Worm (Caenorhabditis elegans) whole organism, L2 larva: ENCODE results near the gene F38B6.2.
A peak's percentile ranks its signal among the peaks of the same experiment; 100 is the strongest.

ENCODE experiments used
- C34F6.9 ChIP-seq: fragments of 150-350 bp; optimal IDR thresholded peaks from 2 replicates; lab custom pipeline; 2014; ENCODE audit warnings: missing biosample characterization, missing genetic modification characterization
- F13H6.1 ChIP-seq: sonication (generic microtip); optimal IDR thresholded peaks from 2 replicates; lab custom pipeline; 2016; ENCODE audit warnings: missing genetic modification characterization, missing compliant biosample characterization
- R02D3.7 ChIP-seq: fragments of 150-350 bp; optimal IDR thresholded peaks from 2 replicates; lab custom pipeline; 2014; ENCODE audit warnings: missing biosample characterization, missing genetic modification characterization
- Y55F3AM.14 ChIP-seq: fragments of 200-800 bp; sonication (Bioruptor generic); optimal IDR thresholded peaks from 2 replicates; lab custom pipeline; 2018; ENCODE audit warnings: mild to moderate bottlenecking, missing genetic modification characterization, missing compliant biosample characterization
- alr-1 ChIP-seq: fragments of 150-350 bp; optimal IDR thresholded peaks from 2 replicates; lab custom pipeline; 2014; ENCODE audit warnings: missing biosample characterization, missing genetic modification characterization
- aly-2 ChIP-seq: fragments of 150-350 bp; optimal IDR thresholded peaks from 2 replicates; lab custom pipeline; 2014; ENCODE audit warnings: missing biosample characterization, missing genetic modification characterization
- ama-1 ChIP-seq: fragments of 150-350 bp; optimal IDR thresholded peaks from 2 replicates; lab custom pipeline; 2018; ENCODE audit warnings: inconsistent platforms
- ceh-16 ChIP-seq: fragments of 150-350 bp; optimal IDR thresholded peaks from 2 replicates; lab custom pipeline; 2014; ENCODE audit warnings: missing biosample characterization, missing genetic modification characterization
- ceh-82 ChIP-seq: fragments of 150-350 bp; optimal IDR thresholded peaks from 2 replicates; lab custom pipeline; 2014; ENCODE audit warnings: missing biosample characterization, missing genetic modification characterization
- crh-2 ChIP-seq: sonication (generic microtip); optimal IDR thresholded peaks from 2 replicates; lab custom pipeline; 2017; ENCODE audit warnings: missing biosample characterization, missing genetic modification characterization
- dmd-4 ChIP-seq: sonication (generic microtip); optimal IDR thresholded peaks from 2 replicates; lab custom pipeline; 2017; ENCODE audit warnings: missing biosample characterization, missing genetic modification characterization
- elt-1 ChIP-seq: fragments of 150-350 bp; optimal IDR thresholded peaks from 2 replicates; lab custom pipeline; 2014; ENCODE audit warnings: missing biosample characterization, missing genetic modification characterization
- fos-1 ChIP-seq: fragments of 150-350 bp; optimal IDR thresholded peaks from 2 replicates; lab custom pipeline; 2014; ENCODE audit warnings: missing biosample characterization, missing genetic modification characterization
- gmeb-1 ChIP-seq: fragments of 150-350 bp; optimal IDR thresholded peaks from 2 replicates; lab custom pipeline; 2014; ENCODE audit warnings: missing biosample characterization, missing genetic modification characterization
- lin-39 ChIP-seq: fragments of 150-350 bp; optimal IDR thresholded peaks from 2 replicates; lab custom pipeline; 2014; ENCODE audit warnings: missing biosample characterization, missing genetic modification reagents, missing genetic modification characterization
- lsy-2 ChIP-seq, 2 experiments: fragments of 150-350 bp in 1 of 2; sonication (generic microtip) in 1 of 2; optimal IDR thresholded peaks; 2 replicates each; lab custom pipeline; 2014 to 2017; ENCODE audit warnings: missing biosample characterization in 2 of 2, missing genetic modification characterization in 2 of 2
- mab-5 ChIP-seq: fragments of 150-350 bp; optimal IDR thresholded peaks from 2 replicates; lab custom pipeline; 2014; ENCODE audit warnings: missing biosample characterization, missing genetic modification characterization
- mbf-1 ChIP-seq: sonication (generic microtip); optimal IDR thresholded peaks from 2 replicates; lab custom pipeline; 2017; ENCODE audit warnings: missing biosample characterization, missing genetic modification characterization
- mdl-1 ChIP-seq, 2 experiments: fragments of 150-350 bp in 1 of 2; sonication (generic microtip) in 1 of 2; optimal IDR thresholded peaks; 2 replicates each; lab custom pipeline; 2017; ENCODE audit warnings: missing biosample characterization in 2 of 2, missing genetic modification characterization in 2 of 2
- nhr-10 ChIP-seq: sonication (generic microtip); optimal IDR thresholded peaks from 2 replicates; lab custom pipeline; 2017; ENCODE audit warnings: missing biosample characterization, missing genetic modification characterization
- nhr-11 ChIP-seq: fragments of 150-350 bp; optimal IDR thresholded peaks from 2 replicates; lab custom pipeline; 2014; ENCODE audit warnings: missing biosample characterization, missing genetic modification characterization
- nhr-12 ChIP-seq: fragments of 150-350 bp; optimal IDR thresholded peaks from 2 replicates; lab custom pipeline; 2014; ENCODE audit warnings: missing biosample characterization, missing genetic modification characterization
- nhr-23 ChIP-seq: fragments of 150-350 bp; optimal IDR thresholded peaks from 2 replicates; lab custom pipeline; 2014; ENCODE audit warnings: missing biosample characterization, missing genetic modification reagents, missing genetic modification characterization
- nhr-237 ChIP-seq: fragments of 150-350 bp; optimal IDR thresholded peaks from 2 replicates; lab custom pipeline; 2014; ENCODE audit warnings: missing biosample characterization, missing genetic modification characterization
- nhr-25 ChIP-seq: fragments of 150-350 bp; sonication (generic microtip); optimal IDR thresholded peaks from 3 replicates; lab custom pipeline; 2014; ENCODE audit warnings: missing biosample characterization, missing genetic modification characterization
- nhr-6 ChIP-seq: fragments of 150-350 bp; optimal IDR thresholded peaks from 2 replicates; lab custom pipeline; 2014; ENCODE audit warnings: missing biosample characterization, missing genetic modification characterization
- nhr-77 ChIP-seq: fragments of 150-350 bp; optimal IDR thresholded peaks from 2 replicates; lab custom pipeline; 2014; ENCODE audit warnings: missing biosample characterization, missing genetic modification characterization
- sem-4 ChIP-seq: fragments of 150-350 bp; optimal IDR thresholded peaks from 2 replicates; lab custom pipeline; 2014; ENCODE audit warnings: missing biosample characterization, missing genetic modification reagents, missing genetic modification characterization
- skn-1 ChIP-seq: sonication (generic microtip); optimal IDR thresholded peaks from 2 replicates; lab custom pipeline; 2017; ENCODE audit warnings: missing biosample characterization, missing genetic modification characterization
- sma-3 ChIP-seq: sonication (generic microtip); optimal IDR thresholded peaks from 2 replicates; lab custom pipeline; 2016; ENCODE audit warnings: missing genetic modification reagents, missing genetic modification characterization, missing compliant biosample characterization
- sma-9 ChIP-seq, 2 experiments: fragments of 150-350 bp in 1 of 2; sonication (generic microtip) in 1 of 2; optimal IDR thresholded peaks; 2 replicates each; lab custom pipeline; 2014 to 2016; ENCODE audit warnings: missing genetic modification characterization in 2 of 2, mild to moderate bottlenecking in 1 of 2, missing biosample characterization in 1 of 2, missing compliant biosample characterization in 1 of 2, missing genetic modification reagents in 1 of 2, moderate library complexity in 1 of 2
- snpc-4 ChIP-seq: fragments of 150-350 bp; optimal IDR thresholded peaks from 2 replicates; lab custom pipeline; 2014; ENCODE audit warnings: missing biosample characterization, missing genetic modification characterization
- unc-55 ChIP-seq: fragments of 150-350 bp; sonication (generic microtip); optimal IDR thresholded peaks from 3 replicates; lab custom pipeline; 2014; ENCODE audit warnings: missing biosample characterization, missing genetic modification reagents, missing genetic modification characterization
- unc-62 ChIP-seq: fragments of 150-350 bp; optimal IDR thresholded peaks from 2 replicates; lab custom pipeline; 2014; ENCODE audit warnings: missing biosample characterization, missing genetic modification reagents, missing genetic modification characterization
- zag-1 ChIP-seq: fragments of 150-350 bp; optimal IDR thresholded peaks from 2 replicates; lab custom pipeline; 2014; ENCODE audit warnings: missing biosample characterization, missing genetic modification characterization
- ztf-1 ChIP-seq: fragments of 200-800 bp; sonication (Bioruptor generic); conservative IDR thresholded peaks from 2 replicates; pipeline ENCODE4 v1.3.6; 2022; ENCODE audit warnings: missing genetic modification characterization, missing compliant biosample characterization
- ztf-11 ChIP-seq: sonication (generic microtip); optimal IDR thresholded peaks from 2 replicates; lab custom pipeline; 2017; ENCODE audit warnings: missing biosample characterization, missing genetic modification characterization
- ztf-4 ChIP-seq: fragments of 150-350 bp; optimal IDR thresholded peaks from 2 replicates; lab custom pipeline; 2014; ENCODE audit warnings: missing biosample characterization, missing genetic modification characterization

F38B6.2 gene

ce11 chrX:6687756-6688155, 10.6 kb upstream of the F38B6.2 start:
- TF ChIP-seq sem-4 (tag; lab: Kevin White, UChicago) (no peak), lsy-2 (tag; optimal IDR thresholded peaks at IDR 0.05; lab: Kevin White, UChicago) (no peak), F13H6.1 (tag; lab: Kevin White, UChicago) (no peak), sma-3 (GFP tag; lab: Kevin White, UChicago) (no peak), nhr-77 (no peak), mdl-1 (tag; optimal IDR thresholded peaks at IDR 0.05; lab: Kevin White, UChicago) (no peak), gmeb-1 (tag; lab: Kevin White, UChicago) (no peak), dmd-4 (no peak), ceh-82 (tag; lab: Kevin White, UChicago) (no peak), ztf-1 (no peak), unc-55 (GFP tag; lab: Kevin White, UChicago) (no peak), unc-62 (GFP tag; lab: Kevin White, UChicago) (no peak), nhr-25 (no peak), nhr-12 (tag; lab: Kevin White, UChicago) (no peak), lin-39 (tag; lab: Kevin White, UChicago) (no peak), fos-1 (tag; lab: Kevin White, UChicago) (no peak), sma-9 (GFP tag; optimal IDR thresholded peaks at IDR 0.05; lab: Kevin White, UChicago) (no peak), sma-9 (tag; optimal IDR thresholded peaks at IDR 0.05; lab: Kevin White, UChicago) (no peak), nhr-6 (tag; lab: Kevin White, UChicago) (no peak), nhr-237 (no peak), alr-1 (tag; lab: Kevin White, UChicago) (no peak)

- TF ChIP-seq snpc-4 (tag; lab: Kevin White, UChicago) (no peak), mab-5 (tag; lab: Kevin White, UChicago) (peak; percentile 50), zag-1 (tag; lab: Kevin White, UChicago) (peak; percentile 19), sma-9 (GFP tag; optimal IDR thresholded peaks at IDR 0.05; lab: Kevin White, UChicago) (peak; percentile 6), sma-9 (tag; optimal IDR thresholded peaks at IDR 0.05; lab: Kevin White, UChicago) (no peak), nhr-23 (tag; lab: Kevin White, UChicago) (peak; percentile 33), ztf-11 (tag; lab: Kevin White, UChicago) (no peak)
These were observed 9.3 kb upstream of the F38B6.2 start for ce11 chrX:6688953-6689562.

ce11 chrX:6689985-6690384, 8.3 kb upstream of the F38B6.2 start, which contains the start of gene F38B6.6:
Gene F38B6.6 (minus strand): TSS chrX:6690085.
- peak; percentile 27 for TF ChIP-seq unc-55 (GFP tag; lab: Kevin White, UChicago)
- peak; percentile 10 for TF ChIP-seq mab-5 (tag; lab: Kevin White, UChicago)
- no peak for TF ChIP-seq mdl-1 (tag; optimal IDR thresholded peaks at IDR 0.05; lab: Kevin White, UChicago)

- no peak for TF ChIP-seq snpc-4 (tag; lab: Kevin White, UChicago)
- no peak for TF ChIP-seq sma-9 (GFP tag; optimal IDR thresholded peaks at IDR 0.05; lab: Kevin White, UChicago)
- TF ChIP-seq sma-9 (tag; optimal IDR thresholded peaks at IDR 0.05; lab: Kevin White, UChicago), result no peak
- TF ChIP-seq dmd-4, result no peak
- no peak for TF ChIP-seq ztf-1
- no peak for TF ChIP-seq Y55F3AM.14 (GFP tag; lab: Kevin White, UChicago)
- no peak for TF ChIP-seq lin-39 (tag; lab: Kevin White, UChicago)
- TF ChIP-seq mbf-1 (tag; lab: Kevin White, UChicago), result no peak
- no peak for TF ChIP-seq ama-1 (lab: Kevin White, UChicago)
- TF ChIP-seq C34F6.9 (tag; lab: Kevin White, UChicago), result no peak
- no peak for TF ChIP-seq ztf-4
- TF ChIP-seq crh-2 (tag; lab: Kevin White, UChicago), result no peak
These were observed 6.7 kb upstream of the F38B6.2 start for ce11 chrX:6691653-6692052.

- TF ChIP-seq gmeb-1 (tag; lab: Kevin White, UChicago) (no peak), fos-1 (tag; lab: Kevin White, UChicago) (no peak), nhr-10 (no peak), zag-1 (tag; lab: Kevin White, UChicago) (no peak), nhr-11 (tag; lab: Kevin White, UChicago) (no peak), dmd-4 (no peak), mdl-1 (tag; optimal IDR thresholded peaks at IDR 0.05; lab: Kevin White, UChicago) (no peak), sma-3 (GFP tag; lab: Kevin White, UChicago) (no peak), nhr-237 (no peak), aly-2 (tag; lab: Kevin White, UChicago) (no peak), unc-55 (GFP tag; lab: Kevin White, UChicago) (no peak), ceh-16 (tag; lab: Kevin White, UChicago) (no peak), alr-1 (tag; lab: Kevin White, UChicago) (no peak), ztf-1 (no peak), R02D3.7 (no peak), nhr-23 (tag; lab: Kevin White, UChicago) (no peak), skn-1 (no peak), ama-1 (lab: Kevin White, UChicago) (no peak), elt-1 (tag; lab: Kevin White, UChicago) (no peak)
These were observed 5.4 kb upstream of the F38B6.2 start for ce11 chrX:6692896-6693295.
